Worm (Caenorhabditis elegans): ENCODE results near the gene Y54G2A.12.

DNA sequence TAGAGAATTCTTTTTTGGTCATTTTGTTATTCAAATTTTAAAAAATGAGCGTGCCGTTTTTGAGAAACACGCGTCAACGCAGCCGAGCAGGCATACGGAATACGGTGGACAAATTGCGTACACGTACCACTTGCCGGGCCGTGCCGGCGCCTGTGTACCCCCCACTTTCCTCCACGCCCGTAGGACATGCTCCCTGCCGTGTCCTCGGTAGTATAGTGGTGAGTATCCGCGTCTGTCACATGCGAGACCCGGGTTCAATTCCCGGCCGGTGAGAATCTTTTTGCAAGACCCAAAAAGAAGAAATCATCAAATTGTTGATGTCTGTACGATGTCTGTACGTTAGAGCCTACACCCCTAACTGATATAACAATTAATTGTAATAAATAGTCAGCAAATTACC is 25.5 kb upstream of the Y54G2A.12 start:
- no peak for TF ChIP-seq unc-39 (tag; optimal IDR thresholded peaks at IDR 0.05)
- TF ChIP-seq lin-13 (tag; optimal IDR thresholded peaks at IDR 0.05), result no peak
- no peak for TF ChIP-seq pha-4 (tag; optimal IDR thresholded peaks at IDR 0.05)
- TF ChIP-seq unc-62 (GFP tag; optimal IDR thresholded peaks at IDR 0.05), result no peak
- TF ChIP-seq ces-1 (GFP tag; optimal IDR thresholded peaks at IDR 0.05), result no peak
- TF ChIP-seq nhr-12 (tag; optimal IDR thresholded peaks at IDR 0.05), result no peak
- no peak for TF ChIP-seq snpc-4 (tag; optimal IDR thresholded peaks at IDR 0.05)
- no peak for TF ChIP-seq nhr-28 (tag; optimal IDR thresholded peaks at IDR 0.05)
- no peak for TF ChIP-seq sem-2 (GFP tag; optimal IDR thresholded peaks at IDR 0.05)
- no peak for TF ChIP-seq sptf-1 (tag; optimal IDR thresholded peaks at IDR 0.05)
- TF ChIP-seq nhr-237 (tag; optimal IDR thresholded peaks at IDR 0.05), result no peak
- no peak for TF ChIP-seq bed-3 (GFP tag; optimal IDR thresholded peaks at IDR 0.05)
- TF ChIP-seq blmp-1 (tag; optimal IDR thresholded peaks at IDR 0.05), result no peak
